Worm (Caenorhabditis elegans) whole organism, early embryonic: ENCODE data around the gene lec-7.

Experiments used
- B0310.2 ChIP-seq: sonication (generic microtip); optimal IDR thresholded peaks from 2 replicates; lab custom pipeline; 2016; ENCODE audit warnings: mild to moderate bottlenecking, missing genetic modification characterization, missing compliant biosample characterization
- ceh-36 ChIP-seq: sonication (generic microtip); optimal IDR thresholded peaks from 2 replicates; lab custom pipeline; 2016; ENCODE audit warnings: missing genetic modification characterization, inconsistent platforms, missing compliant biosample characterization
- hmbx-1 ChIP-seq: sonication (generic microtip); optimal IDR thresholded peaks from 2 replicates; lab custom pipeline; 2016; ENCODE audit warnings: mild to moderate bottlenecking, missing genetic modification characterization, missing compliant biosample characterization
- hnd-1 ChIP-seq: sonication (generic microtip); optimal IDR thresholded peaks from 2 replicates; lab custom pipeline; 2016; ENCODE audit warnings: missing genetic modification characterization, missing compliant biosample characterization
- pes-1 ChIP-seq: fragments of 200-800 bp; sonication (Bioruptor generic); IDR thresholded peaks from 2 replicates; pipeline ENCODE4 v1.3.6; 2022; ENCODE audit warnings: missing genetic modification reagents, missing genetic modification characterization, missing compliant biosample characterization
- tbx-37 ChIP-seq: fragments of 200-800 bp; sonication (Bioruptor generic); conservative IDR thresholded peaks from 2 replicates; pipeline ENCODE4 v1.3.6; 2022; ENCODE audit warnings: missing genetic modification reagents, missing genetic modification characterization, missing compliant biosample characterization
- tra-4 ChIP-seq: sonication (generic microtip); optimal IDR thresholded peaks from 2 replicates; lab custom pipeline; 2017; ENCODE audit warnings: missing genetic modification characterization, missing compliant biosample characterization

DNA sequence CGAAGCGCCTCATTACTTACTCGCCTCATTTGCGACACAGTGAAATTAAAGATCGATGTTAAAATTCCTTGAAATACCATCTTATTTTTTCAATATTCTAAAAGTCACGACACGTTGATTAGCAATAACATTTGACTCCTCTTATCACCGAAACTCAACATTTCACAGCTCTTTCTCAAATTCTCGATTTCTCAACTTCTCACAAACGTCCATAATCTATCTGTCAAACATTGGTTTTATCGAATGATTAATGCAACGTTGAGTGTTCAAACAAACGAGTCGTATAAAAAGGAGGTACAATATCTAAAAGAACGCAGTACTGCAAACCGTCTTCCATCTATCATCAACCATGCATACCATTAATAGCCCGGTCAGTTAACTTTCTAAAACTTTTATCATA is 1.6 kb upstream of the lec-7 start, which contains the start of gene lec-8:
- TF ChIP-seq B0310.2 (tag; lab: Kevin White, UChicago) (no peak), tbx-37 (GFP tag; lab: Robert Waterston, UW) (no peak), tra-4 (tag; lab: Kevin White, UChicago) (no peak), hmbx-1 (no peak), ceh-36 (tag; lab: Kevin White, UChicago) (no peak), hnd-1 (no peak), pes-1 (GFP tag; lab: Robert Waterston, UW) (no peak)
